Fruit fly (Drosophila melanogaster) whole organism, embryonic: ENCODE data around the gene CG13409.

Experiments
- CG11093 ChIP-seq: fragments of 200-800 bp; sonication (Bioruptor generic); IDR thresholded peaks from 3 replicates; pipeline ENCODE4 v1.3.6; 2022; ENCODE audit warnings: missing biosample characterization, missing genetic modification characterization
- CG12744 ChIP-seq: fragments of 200-800 bp; sonication (Bioruptor generic); optimal IDR thresholded peaks from 2 replicates; lab custom pipeline; 2016; ENCODE audit warnings: missing biosample characterization, missing genetic modification characterization
- CG15601 ChIP-seq: fragments of 200-800 bp; sonication (Bioruptor generic); optimal IDR thresholded peaks from 3 replicates; lab custom pipeline; 2019; ENCODE audit warnings: missing biosample characterization, mild to moderate bottlenecking, missing genetic modification characterization, moderate library complexity
- CG17385 ChIP-seq: fragments of 200-800 bp; sonication (Bioruptor generic); optimal IDR thresholded peaks from 3 replicates; lab custom pipeline; 2018; ENCODE audit warnings: missing biosample characterization, mild to moderate bottlenecking, missing genetic modification characterization
- CG18476 ChIP-seq: fragments of 200-800 bp; sonication (Bioruptor generic); optimal IDR thresholded peaks from 2 replicates; lab custom pipeline; 2016; ENCODE audit warnings: missing biosample characterization, mild to moderate bottlenecking, missing genetic modification characterization
- CG2129 ChIP-seq: fragments of 200-800 bp; sonication (Bioruptor generic); IDR thresholded peaks from 2 replicates; pipeline ENCODE4 v1.3.6; 2022; ENCODE audit warnings: missing biosample characterization, missing genetic modification characterization; ENCODE audit not compliant: partially characterized antibody
- CG31388 ChIP-seq: fragments of 200-800 bp; sonication (Bioruptor generic); optimal IDR thresholded peaks from 2 replicates; lab custom pipeline; 2016; ENCODE audit warnings: missing biosample characterization, missing genetic modification characterization
- CG3163 ChIP-seq: fragments of 200-800 bp; sonication (Bioruptor generic); optimal IDR thresholded peaks from 3 replicates; lab custom pipeline; 2016; ENCODE audit warnings: missing biosample characterization, missing genetic modification characterization
- CG6765 ChIP-seq: fragments of 200-800 bp; sonication (Bioruptor generic); optimal IDR thresholded peaks from 3 replicates; lab custom pipeline; 2017; ENCODE audit warnings: missing biosample characterization, mild to moderate bottlenecking, missing genetic modification characterization
- CG6791 ChIP-seq: fragments of 200-800 bp; sonication (Bioruptor generic); IDR thresholded peaks from 3 replicates; pipeline ENCODE4 v1.3.6; 2022; ENCODE audit warnings: missing biosample characterization, missing genetic modification characterization; ENCODE audit not compliant: partially characterized antibody
- CG7271 ChIP-seq: fragments of 200-800 bp; sonication (Bioruptor generic); optimal IDR thresholded peaks from 2 replicates; lab custom pipeline; 2018; ENCODE audit warnings: missing biosample characterization, mild to moderate bottlenecking, missing genetic modification characterization, moderate library complexity
- CG7556 ChIP-seq: fragments of 200-800 bp; sonication (Bioruptor generic); optimal IDR thresholded peaks from 2 replicates; lab custom pipeline; 2017; ENCODE audit warnings: missing biosample characterization, mild to moderate bottlenecking, missing genetic modification characterization
- CG7987 ChIP-seq: fragments of 200-800 bp; sonication (Bioruptor generic); optimal IDR thresholded peaks from 2 replicates; lab custom pipeline; 2018; ENCODE audit warnings: missing biosample characterization, mild to moderate bottlenecking, missing genetic modification characterization, moderate library complexity
- CG9727 ChIP-seq: fragments of 200-800 bp; sonication (Bioruptor generic); optimal IDR thresholded peaks from 3 replicates; lab custom pipeline; 2017; ENCODE audit warnings: missing biosample characterization, mild to moderate bottlenecking, missing genetic modification characterization
- Doc3 ChIP-seq: fragments of 200-800 bp; sonication (Bioruptor generic); IDR thresholded peaks from 3 replicates; pipeline ENCODE4 v1.3.6; 2022; ENCODE audit warnings: missing biosample characterization, missing genetic modification characterization; ENCODE audit not compliant: partially characterized antibody
- GATAe ChIP-seq: fragments of 200-800 bp; sonication (Bioruptor generic); conservative IDR thresholded peaks from 2 replicates; pipeline ENCODE4 v1.3.6; 2022; ENCODE audit warnings: missing biosample characterization, missing genetic modification characterization
- HHEX ChIP-seq: fragments of 200-800 bp; sonication (Bioruptor generic); optimal IDR thresholded peaks from 3 replicates; lab custom pipeline; 2017; ENCODE audit warnings: missing biosample characterization, mild to moderate bottlenecking, missing genetic modification characterization, missing genetic modification reagents
- Hsf ChIP-seq: fragments of 200-800 bp; sonication (Bioruptor generic); optimal IDR thresholded peaks from 3 replicates; lab custom pipeline; 2016; ENCODE audit warnings: missing biosample characterization, missing genetic modification characterization
- Meics ChIP-seq: fragments of 200-800 bp; sonication (Bioruptor generic); optimal IDR thresholded peaks from 2 replicates; lab custom pipeline; 2017; ENCODE audit warnings: missing biosample characterization, mild to moderate bottlenecking, missing genetic modification characterization
- Mrtf ChIP-seq: fragments of 200-800 bp; sonication (Bioruptor generic); IDR thresholded peaks from 3 replicates; pipeline ENCODE4 v1.3.6; 2022; ENCODE audit warnings: missing biosample characterization, missing genetic modification characterization
- Poxn ChIP-seq: fragments of 200-800 bp; sonication (Bioruptor generic); IDR thresholded peaks from 2 replicates; pipeline ENCODE4 v1.3.6; 2022; ENCODE audit warnings: missing biosample characterization, missing genetic modification characterization
- Ptx1 ChIP-seq: fragments of 200-800 bp; sonication (Bioruptor generic); IDR thresholded peaks from 2 replicates; pipeline ENCODE4 v1.3.6; 2022; ENCODE audit warnings: missing biosample characterization, missing genetic modification characterization
- Scr ChIP-seq: fragments of 200-800 bp; sonication (Bioruptor generic); IDR thresholded peaks from 2 replicates; pipeline ENCODE4 v1.3.6; 2022; ENCODE audit warnings: missing biosample characterization, missing genetic modification characterization; ENCODE audit not compliant: partially characterized antibody
- Sox100B ChIP-seq: fragments of 200-800 bp; sonication (Bioruptor generic); optimal IDR thresholded peaks from 3 replicates; lab custom pipeline; 2018; ENCODE audit warnings: missing biosample characterization, mild to moderate bottlenecking, missing genetic modification characterization
- Sry-β ChIP-seq: fragments of 200-800 bp; sonication (Bioruptor generic); optimal IDR thresholded peaks from 2 replicates; lab custom pipeline; 2018; ENCODE audit warnings: missing biosample characterization, mild to moderate bottlenecking, missing genetic modification characterization, moderate library complexity
- Ssrp ChIP-seq: fragments of 200-800 bp; sonication (Bioruptor generic); optimal IDR thresholded peaks from 2 replicates; lab custom pipeline; 2018; ENCODE audit warnings: missing biosample characterization, mild to moderate bottlenecking, missing genetic modification characterization, moderate library complexity
- Stat92E ChIP-seq, 3 experiments: fragments of >200 bp in 2 of 3; fragments of 200-800 bp in 1 of 3; sonication (Bioruptor generic) in 1 of 3; optimal IDR thresholded peaks; 2 replicates each; lab custom pipeline; 2017 to 2019; ENCODE audit warnings: missing biosample characterization in 3 of 3, missing genetic modification characterization in 3 of 3, mild to moderate bottlenecking in 1 of 3, moderate library complexity in 1 of 3
- corto ChIP-seq: fragments of 200-800 bp; sonication (Bioruptor generic); optimal IDR thresholded peaks from 2 replicates; lab custom pipeline; 2016; ENCODE audit warnings: missing biosample characterization, mild to moderate bottlenecking, missing genetic modification characterization, moderate library complexity
- dmrt99B ChIP-seq: fragments of 200-800 bp; sonication (Bioruptor generic); optimal IDR thresholded peaks from 2 replicates; lab custom pipeline; 2018; ENCODE audit warnings: missing biosample characterization, mild to moderate bottlenecking, missing genetic modification characterization, moderate library complexity
- gcm ChIP-seq: fragments of 200-800 bp; sonication (Bioruptor generic); optimal IDR thresholded peaks from 2 replicates; lab custom pipeline; 2019; ENCODE audit warnings: missing biosample characterization, mild to moderate bottlenecking, missing genetic modification characterization, moderate library complexity
- gcm2 ChIP-seq: fragments of 200-800 bp; sonication (Bioruptor generic); optimal IDR thresholded peaks from 2 replicates; lab custom pipeline; 2016; ENCODE audit warnings: missing biosample characterization, missing genetic modification characterization
- grau ChIP-seq: fragments of 200-800 bp; optimal IDR thresholded peaks from 3 replicates; lab custom pipeline; 2019; ENCODE audit warnings: missing biosample characterization, mild to moderate bottlenecking, missing genetic modification characterization, moderate library complexity
- hth ChIP-seq: fragments of >200 bp; optimal IDR thresholded peaks from 2 replicates; lab custom pipeline; 2017; ENCODE audit warnings: inconsistent platforms
- jumu ChIP-seq: fragments of 200-800 bp; sonication (Bioruptor generic); optimal IDR thresholded peaks from 3 replicates; lab custom pipeline; 2016; ENCODE audit warnings: missing biosample characterization, missing genetic modification characterization
- knrl ChIP-seq: fragments of 200-800 bp; sonication (Bioruptor generic); IDR thresholded peaks from 3 replicates; pipeline ENCODE4 v1.3.6; 2022; ENCODE audit warnings: missing biosample characterization, missing genetic modification characterization; ENCODE audit not compliant: partially characterized antibody
- mld ChIP-seq: fragments of 200-800 bp; sonication (Bioruptor generic); IDR thresholded peaks from 3 replicates; pipeline ENCODE4 v1.3.6; 2022; ENCODE audit warnings: missing biosample characterization, missing genetic modification characterization; ENCODE audit not compliant: partially characterized antibody
- peb ChIP-seq: fragments of 200-800 bp; sonication (Bioruptor generic); IDR thresholded peaks from 2 replicates; pipeline ENCODE4 v1.3.6; 2022; ENCODE audit warnings: missing biosample characterization, missing genetic modification characterization
- phol ChIP-seq: fragments of 200-800 bp; sonication (Bioruptor generic); optimal IDR thresholded peaks from 3 replicates; lab custom pipeline; 2018; ENCODE audit warnings: missing biosample characterization, mild to moderate bottlenecking, missing genetic modification characterization, moderate library complexity
- sc ChIP-seq, 3 experiments: fragments of >200 bp in 2 of 3; fragments of 200-800 bp in 1 of 3; sonication (Bioruptor generic) in 1 of 3; optimal IDR thresholded peaks; 2 replicates in 2 of 3; 3 replicates in 1 of 3; lab custom pipeline; 2017; ENCODE audit warnings: mild to moderate bottlenecking in 1 of 3, missing biosample characterization in 1 of 3, missing genetic modification characterization in 1 of 3, missing genetic modification reagents in 1 of 3
- sima ChIP-seq: fragments of 200-800 bp; sonication (Bioruptor generic); optimal IDR thresholded peaks from 2 replicates; lab custom pipeline; 2016; ENCODE audit warnings: missing biosample characterization, missing genetic modification characterization
- slou ChIP-seq: fragments of 200-800 bp; sonication (Bioruptor generic); optimal IDR thresholded peaks from 3 replicates; lab custom pipeline; 2016; ENCODE audit warnings: missing biosample characterization, missing genetic modification characterization
- sob ChIP-seq: fragments of 200-800 bp; sonication (Bioruptor generic); IDR thresholded peaks from 2 replicates; pipeline ENCODE4 v1.3.6; 2022; ENCODE audit warnings: missing biosample characterization, missing genetic modification characterization
- tll ChIP-seq, 2 experiments: fragments of 200-800 bp in 1 of 2; fragments of >200 bp in 1 of 2; sonication (Bioruptor generic) in 1 of 2; optimal IDR thresholded peaks; 2 replicates each; lab custom pipeline; 2017 to 2019; ENCODE audit warnings: missing biosample characterization in 2 of 2, missing genetic modification characterization in 2 of 2, mild to moderate bottlenecking in 1 of 2, moderate library complexity in 1 of 2
- tup ChIP-seq: fragments of 200-800 bp; sonication (Bioruptor generic); optimal IDR thresholded peaks from 2 replicates; lab custom pipeline; 2016; ENCODE audit warnings: missing biosample characterization, mild to moderate bottlenecking, missing genetic modification characterization, moderate library complexity
- unc-4 ChIP-seq: fragments of 200-800 bp; sonication (Bioruptor generic); IDR thresholded peaks from 2 replicates; pipeline ENCODE4 v1.3.6; 2022; ENCODE audit warnings: missing biosample characterization, missing genetic modification characterization; ENCODE audit not compliant: partially characterized antibody
- zen2 ChIP-seq: fragments of 200-800 bp; sonication (Bioruptor generic); IDR thresholded peaks from 3 replicates; pipeline ENCODE4 v1.3.6; 2022; ENCODE audit warnings: missing biosample characterization, missing genetic modification characterization; ENCODE audit not compliant: partially characterized antibody
- zf30C ChIP-seq: fragments of 200-800 bp; sonication (Bioruptor generic); optimal IDR thresholded peaks from 3 replicates; lab custom pipeline; 2018; ENCODE audit warnings: missing biosample characterization, mild to moderate bottlenecking, missing genetic modification characterization

The CG13409 gene

DNA sequence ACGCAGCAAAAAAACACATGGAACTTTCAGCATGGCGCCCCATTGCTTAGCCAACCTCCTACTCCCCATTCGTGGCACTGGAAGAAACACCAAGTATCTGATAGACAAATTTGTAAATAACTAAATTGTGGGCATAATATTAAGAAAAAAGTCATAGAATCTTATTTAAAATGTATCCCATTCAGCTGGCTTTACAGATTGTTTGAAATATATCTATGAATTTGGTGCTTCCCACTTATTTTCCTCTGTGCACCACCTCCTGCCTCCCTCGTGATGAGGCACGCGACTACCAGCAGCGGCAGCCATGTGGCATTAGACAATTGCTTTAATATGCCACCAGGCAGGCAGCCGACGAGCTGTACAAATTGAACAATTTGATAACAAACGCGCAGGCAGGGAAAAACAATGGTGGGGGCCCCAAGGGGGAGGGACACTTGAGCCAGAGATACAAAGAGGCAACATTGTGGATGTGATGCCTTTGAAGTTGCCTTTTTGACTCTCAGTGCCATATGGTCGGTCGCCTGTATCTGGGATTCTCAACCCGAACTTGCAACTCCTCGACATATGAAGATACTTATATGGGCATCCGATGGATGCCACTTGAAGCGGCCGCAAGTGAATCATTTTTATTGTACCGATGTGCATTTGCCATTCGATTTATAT lies 17.6 kb upstream of the CG13409 start (continued):
- peak; percentile 61 for TF ChIP-seq Sox100B (GFP tag; lab: Kevin White, UChicago)
- no peak for TF ChIP-seq sc (optimal IDR thresholded peaks at IDR 0.05; lab: Kevin White, UChicago)
- peak; percentile 66 for TF ChIP-seq sc (GFP tag; optimal IDR thresholded peaks at IDR 0.05; lab: Kevin White, UChicago)
- peak; percentile 40 for TF ChIP-seq slou
- TF ChIP-seq CG6791 (GFP tag; lab: Robert Waterston, UW), result no peak
- TF ChIP-seq Ptx1 (GFP tag; lab: Robert Waterston, UW), result peak; percentile 89
- peak; percentile 82 for TF ChIP-seq CG11093 (GFP tag; lab: Robert Waterston, UW)
- TF ChIP-seq jumu (GFP tag; lab: Kevin White, UChicago), result peak; percentile 81
- peak; percentile 85 for TF ChIP-seq sob
- TF ChIP-seq zf30C (GFP tag; lab: Kevin White, UChicago), result peak; percentile 75
- peak; percentile 6 for TF ChIP-seq gcm2
- TF ChIP-seq Ssrp (tag; lab: Kevin White, UChicago), result peak; percentile 71
- TF ChIP-seq Stat92E (GFP tag; optimal IDR thresholded peaks at IDR 0.05; lab: Kevin White, UChicago), result no peak
- TF ChIP-seq sima (GFP tag; lab: Kevin White, UChicago), result peak; percentile 38
- peak; percentile 54 for TF ChIP-seq CG6765
- peak; percentile 73 for TF ChIP-seq tup
- TF ChIP-seq HHEX, result peak; percentile 84
- TF ChIP-seq Meics (GFP tag; lab: Kevin White, UChicago), result peak; percentile 80
- TF ChIP-seq CG12744 (GFP tag; lab: Kevin White, UChicago), result peak; percentile 29
- no peak for TF ChIP-seq Doc3 (GFP tag; lab: Robert Waterston, UW)
- TF ChIP-seq hth, result no peak
- no peak for TF ChIP-seq CG7271 (tag; lab: Kevin White, UChicago)
- peak; percentile 80 for TF ChIP-seq CG9727 (GFP tag; lab: Kevin White, UChicago)
- no peak for TF ChIP-seq unc-4 (GFP tag; lab: Robert Waterston, UW)
- peak; percentile 32 for TF ChIP-seq CG3163
- TF ChIP-seq CG2129, result no peak
- TF ChIP-seq gcm (GFP tag; lab: Kevin White, UChicago), result peak; percentile 81
- TF ChIP-seq tll (GFP tag; optimal IDR thresholded peaks at IDR 0.05; lab: Kevin White, UChicago), result no peak
- TF ChIP-seq CG18476 (GFP tag; lab: Kevin White, UChicago), result peak; percentile 60
- TF ChIP-seq peb (GFP tag; lab: Robert Waterston, UW), result peak; percentile 55; the same call in 1 of the 2 replicates
- TF ChIP-seq Mrtf (GFP tag; lab: Robert Waterston, UW), result peak; percentile 62; the same call in 1 of the 3 replicates
- TF ChIP-seq zen2 (GFP tag; lab: Robert Waterston, UW), result no peak
- TF ChIP-seq CG17385, result peak; percentile 79
- peak; percentile 58 for TF ChIP-seq CG15601 (tag; lab: Kevin White, UChicago)
- TF ChIP-seq phol (tag; lab: Kevin White, UChicago), result peak; percentile 76
- no peak for TF ChIP-seq Scr (GFP tag; lab: Robert Waterston, UW)
- peak; percentile 46; the same call in 1 of the 2 replicates for TF ChIP-seq GATAe (GFP tag; lab: Robert Waterston, UW)
- TF ChIP-seq grau (tag; lab: Kevin White, UChicago), result peak; percentile 80
- TF ChIP-seq CG7987, result peak; percentile 52
- TF ChIP-seq knrl, result no peak
- TF ChIP-seq corto, result no peak
- TF ChIP-seq dmrt99B (tag; lab: Kevin White, UChicago), result peak; percentile 87
- peak; percentile 51 for TF ChIP-seq CG31388 (GFP tag; lab: Kevin White, UChicago)
- no peak for TF ChIP-seq Sry-β (GFP tag; lab: Kevin White, UChicago)
- TF ChIP-seq CG7556 (GFP tag; lab: Kevin White, UChicago), result peak; percentile 85
- TF ChIP-seq Poxn (GFP tag; lab: Robert Waterston, UW), result no peak
- TF ChIP-seq Hsf (GFP tag; lab: Kevin White, UChicago), result peak; percentile 71
- TF ChIP-seq mld (GFP tag; lab: Robert Waterston, UW), result no peak
